Fruit fly (Drosophila melanogaster) whole organism, embryonic: ENCODE measurements around the gene cbt.
A peak's percentile ranks its signal among the peaks of the same experiment; 100 is the strongest.

ENCODE experiments used
- CG10366 ChIP-seq: fragments of 200-800 bp; sonication (Bioruptor generic); IDR thresholded peaks from 2 replicates; pipeline ENCODE4 v1.3.6; 2022; ENCODE audit warnings: missing biosample characterization, missing genetic modification characterization
- CG10431 ChIP-seq: fragments of 200-800 bp; sonication (Bioruptor generic); optimal IDR thresholded peaks from 3 replicates; lab custom pipeline; 2018; ENCODE audit warnings: missing biosample characterization, mild to moderate bottlenecking, missing genetic modification characterization
- CG12219 ChIP-seq: fragments of 200-800 bp; sonication (Bioruptor generic); optimal IDR thresholded peaks from 3 replicates; lab custom pipeline; 2018; ENCODE audit warnings: missing biosample characterization, mild to moderate bottlenecking, missing genetic modification characterization
- CG12236 ChIP-seq: fragments of 200-800 bp; sonication (Bioruptor generic); optimal IDR thresholded peaks from 2 replicates; lab custom pipeline; 2016; ENCODE audit warnings: missing biosample characterization, missing genetic modification characterization
- CG15601 ChIP-seq: fragments of 200-800 bp; sonication (Bioruptor generic); optimal IDR thresholded peaks from 3 replicates; lab custom pipeline; 2019; ENCODE audit warnings: missing biosample characterization, mild to moderate bottlenecking, missing genetic modification characterization, moderate library complexity
- CG17186 ChIP-seq: fragments of 200-800 bp; sonication (Bioruptor generic); optimal IDR thresholded peaks from 3 replicates; lab custom pipeline; 2017; ENCODE audit warnings: missing biosample characterization, missing genetic modification reagents, missing genetic modification characterization
- CG17802 ChIP-seq: fragments of 200-800 bp; sonication (Bioruptor generic); optimal IDR thresholded peaks from 2 replicates; lab custom pipeline; 2018; ENCODE audit warnings: missing biosample characterization, mild to moderate bottlenecking, missing genetic modification characterization, moderate library complexity
- CG18476 ChIP-seq: fragments of 200-800 bp; sonication (Bioruptor generic); optimal IDR thresholded peaks from 2 replicates; lab custom pipeline; 2016; ENCODE audit warnings: missing biosample characterization, mild to moderate bottlenecking, missing genetic modification characterization
- CG31441 ChIP-seq: fragments of 200-800 bp; sonication (Bioruptor generic); IDR thresholded peaks from 2 replicates; pipeline ENCODE4 v1.3.6; 2022; ENCODE audit warnings: missing biosample characterization, missing genetic modification characterization
- CG3281 ChIP-seq: fragments of 200-800 bp; sonication (Bioruptor generic); optimal IDR thresholded peaks from 3 replicates; lab custom pipeline; 2017; ENCODE audit warnings: missing biosample characterization, mild to moderate bottlenecking, missing genetic modification characterization
- CG5180 ChIP-seq: fragments of 200-800 bp; sonication (Bioruptor generic); optimal IDR thresholded peaks from 3 replicates; lab custom pipeline; 2017; ENCODE audit warnings: missing biosample characterization, missing genetic modification characterization, mild to moderate bottlenecking, moderate library complexity, missing genetic modification reagents
- CG5245 ChIP-seq: fragments of 200-800 bp; sonication (Bioruptor generic); optimal IDR thresholded peaks from 3 replicates; lab custom pipeline; 2016; ENCODE audit warnings: missing biosample characterization, missing genetic modification characterization
- CG6765 ChIP-seq: fragments of 200-800 bp; sonication (Bioruptor generic); optimal IDR thresholded peaks from 3 replicates; lab custom pipeline; 2017; ENCODE audit warnings: missing biosample characterization, mild to moderate bottlenecking, missing genetic modification characterization
- CG9727 ChIP-seq: fragments of 200-800 bp; sonication (Bioruptor generic); optimal IDR thresholded peaks from 3 replicates; lab custom pipeline; 2017; ENCODE audit warnings: missing biosample characterization, mild to moderate bottlenecking, missing genetic modification characterization
- CG9817 ChIP-seq: fragments of 200-800 bp; sonication (Bioruptor generic); optimal IDR thresholded peaks from 2 replicates; lab custom pipeline; 2018; ENCODE audit warnings: missing biosample characterization, mild to moderate bottlenecking, missing genetic modification characterization, moderate library complexity
- Dad ChIP-seq: fragments of 200-800 bp; sonication (Bioruptor generic); optimal IDR thresholded peaks from 3 replicates; lab custom pipeline; 2016; ENCODE audit warnings: missing biosample characterization, missing genetic modification characterization
- Dip3 ChIP-seq: fragments of 200-800 bp; sonication (Bioruptor generic); optimal IDR thresholded peaks from 3 replicates; lab custom pipeline; 2016; ENCODE audit warnings: missing biosample characterization, missing genetic modification characterization
- Doc2 ChIP-seq: fragments of 200-800 bp; sonication (Bioruptor generic); IDR thresholded peaks from 2 replicates; pipeline ENCODE4 v1.3.6; 2022; ENCODE audit warnings: missing biosample characterization, missing genetic modification characterization
- Drgx ChIP-seq: fragments of 200-800 bp; sonication (Bioruptor generic); IDR thresholded peaks from 2 replicates; pipeline ENCODE4 v1.3.6; 2022; ENCODE audit warnings: missing biosample characterization, missing genetic modification characterization
- Fer2 ChIP-seq: fragments of 200-800 bp; sonication (Bioruptor generic); optimal IDR thresholded peaks from 2 replicates; lab custom pipeline; 2018; ENCODE audit warnings: missing biosample characterization, mild to moderate bottlenecking, missing genetic modification characterization, moderate library complexity
- Gsc ChIP-seq: fragments of 200-800 bp; sonication (Bioruptor generic); IDR thresholded peaks from 2 replicates; pipeline ENCODE4 v1.3.6; 2022; ENCODE audit warnings: missing biosample characterization, missing genetic modification characterization
- H2.0 ChIP-seq: fragments of 200-800 bp; sonication (Bioruptor generic); IDR thresholded peaks from 2 replicates; pipeline ENCODE4 v1.3.6; 2022; ENCODE audit warnings: missing biosample characterization, missing genetic modification characterization
- HHEX ChIP-seq: fragments of 200-800 bp; sonication (Bioruptor generic); optimal IDR thresholded peaks from 3 replicates; lab custom pipeline; 2017; ENCODE audit warnings: missing biosample characterization, mild to moderate bottlenecking, missing genetic modification characterization, missing genetic modification reagents
- HLH3B ChIP-seq: fragments of 200-800 bp; sonication (Bioruptor generic); IDR thresholded peaks from 2 replicates; pipeline ENCODE4 v1.3.6; 2022; ENCODE audit warnings: missing biosample characterization, missing genetic modification characterization
- Hand ChIP-seq: fragments of 200-800 bp; sonication (Bioruptor generic); optimal IDR thresholded peaks from 2 replicates; lab custom pipeline; 2017; ENCODE audit warnings: mild to moderate bottlenecking, missing biosample characterization, missing genetic modification reagents, missing genetic modification characterization
- Myb ChIP-seq: fragments of 200-800 bp; sonication (Bioruptor generic); optimal IDR thresholded peaks from 2 replicates; lab custom pipeline; 2016; ENCODE audit warnings: missing biosample characterization, missing genetic modification characterization
- Neu2 ChIP-seq: fragments of 200-800 bp; sonication (Bioruptor generic); optimal IDR thresholded peaks from 3 replicates; lab custom pipeline; 2016; ENCODE audit warnings: missing biosample characterization, missing genetic modification characterization, borderline replicate concordance
- Nf-YC ChIP-seq: fragments of 200-800 bp; optimal IDR thresholded peaks from 3 replicates; lab custom pipeline; 2019; ENCODE audit warnings: missing biosample characterization, mild to moderate bottlenecking, missing genetic modification characterization, moderate library complexity
- NfI ChIP-seq: fragments of 200-800 bp; sonication (Bioruptor generic); optimal IDR thresholded peaks from 3 replicates; lab custom pipeline; 2018; ENCODE audit warnings: missing biosample characterization, mild to moderate bottlenecking, missing genetic modification characterization, moderate library complexity
- Oaz ChIP-seq: fragments of 200-800 bp; sonication (Bioruptor generic); IDR thresholded peaks from 2 replicates; pipeline ENCODE4 v1.3.6; 2022; ENCODE audit warnings: missing biosample characterization, missing genetic modification characterization
- Ptx1 ChIP-seq: fragments of 200-800 bp; sonication (Bioruptor generic); IDR thresholded peaks from 2 replicates; pipeline ENCODE4 v1.3.6; 2022; ENCODE audit warnings: missing biosample characterization, missing genetic modification characterization
- bsh ChIP-seq, 2 experiments: fragments of 200-800 bp; sonication (Bioruptor generic); optimal IDR thresholded peaks; 2 replicates each; lab custom pipeline; 2017 to 2018; ENCODE audit warnings: mild to moderate bottlenecking in 2 of 2, missing biosample characterization in 2 of 2, missing genetic modification characterization in 2 of 2, moderate library complexity in 1 of 2
- chn ChIP-seq: fragments of 200-800 bp; sonication (Bioruptor generic); optimal IDR thresholded peaks from 2 replicates; lab custom pipeline; 2016; ENCODE audit warnings: missing biosample characterization, missing genetic modification characterization
- fd3F ChIP-seq: fragments of 200-800 bp; sonication (Bioruptor generic); optimal IDR thresholded peaks from 2 replicates; lab custom pipeline; 2018; ENCODE audit warnings: missing biosample characterization, mild to moderate bottlenecking, missing genetic modification characterization, moderate library complexity
- fu2 ChIP-seq: fragments of 200-800 bp; sonication (Bioruptor generic); optimal IDR thresholded peaks from 2 replicates; lab custom pipeline; 2016; ENCODE audit warnings: missing biosample characterization, missing genetic modification characterization
- hkb ChIP-seq, 2 experiments: fragments of 200-800 bp in 1 of 2; fragments of >200 bp in 1 of 2; sonication (Bioruptor generic) in 1 of 2; IDR thresholded peaks in 1 of 2; optimal IDR thresholded peaks in 1 of 2; 2 replicates each; pipeline versions ENCODE4 v1.3.6 to Lab custom; 2017 to 2022; ENCODE audit warnings: missing biosample characterization in 1 of 2, missing genetic modification characterization in 1 of 2
- insv ChIP-seq, 2 experiments: fragments of 200-800 bp; sonication (Bioruptor generic); optimal IDR thresholded peaks; 3 replicates each; lab custom pipeline; 2016 to 2018; ENCODE audit warnings: missing biosample characterization in 2 of 2, missing genetic modification characterization in 2 of 2
- inv ChIP-seq: fragments of 200-800 bp; sonication (Bioruptor generic); IDR thresholded peaks from 2 replicates; pipeline ENCODE4 v1.3.6; 2022; ENCODE audit warnings: missing biosample characterization, missing genetic modification characterization; ENCODE audit not compliant: partially characterized antibody
- lbe ChIP-seq: fragments of 200-800 bp; sonication (Bioruptor generic); optimal IDR thresholded peaks from 2 replicates; lab custom pipeline; 2016; ENCODE audit warnings: missing biosample characterization, mild to moderate bottlenecking, missing genetic modification characterization
- phol ChIP-seq: fragments of 200-800 bp; sonication (Bioruptor generic); optimal IDR thresholded peaks from 3 replicates; lab custom pipeline; 2018; ENCODE audit warnings: missing biosample characterization, mild to moderate bottlenecking, missing genetic modification characterization, moderate library complexity
- repo ChIP-seq: fragments of 200-800 bp; sonication (Bioruptor generic); optimal IDR thresholded peaks from 2 replicates; lab custom pipeline; 2016; ENCODE audit warnings: missing biosample characterization, missing genetic modification characterization
- ro ChIP-seq: fragments of 200-800 bp; sonication (Bioruptor generic); IDR thresholded peaks from 2 replicates; pipeline ENCODE4 v1.3.6; 2022; ENCODE audit warnings: missing biosample characterization, missing genetic modification characterization
- shn ChIP-seq: fragments of 200-800 bp; sonication (Bioruptor generic); optimal IDR thresholded peaks from 3 replicates; lab custom pipeline; 2016; ENCODE audit warnings: missing biosample characterization, missing genetic modification characterization
- sim ChIP-seq: fragments of 200-800 bp; sonication (Bioruptor generic); IDR thresholded peaks from 2 replicates; pipeline ENCODE4 v1.3.6; 2022; ENCODE audit warnings: missing biosample characterization, missing genetic modification characterization
- slp2 ChIP-seq: fragments of 200-800 bp; sonication (Bioruptor generic); optimal IDR thresholded peaks from 2 replicates; lab custom pipeline; 2016; ENCODE audit warnings: missing biosample characterization, missing genetic modification characterization
- stwl ChIP-seq: fragments of 200-800 bp; sonication (Bioruptor generic); optimal IDR thresholded peaks from 3 replicates; lab custom pipeline; 2018; ENCODE audit warnings: missing biosample characterization, mild to moderate bottlenecking, missing genetic modification characterization, moderate library complexity
- tio ChIP-seq: fragments of 200-800 bp; sonication (Bioruptor generic); optimal IDR thresholded peaks from 2 replicates; lab custom pipeline; 2017; ENCODE audit warnings: missing biosample characterization, missing genetic modification characterization, inconsistent platforms
- twi ChIP-seq: fragments of 200-800 bp; optimal IDR thresholded peaks from 2 replicates; lab custom pipeline; 2019; ENCODE audit warnings: missing biosample characterization, mild to moderate bottlenecking, missing genetic modification characterization, moderate library complexity
- zen2 ChIP-seq: fragments of 200-800 bp; sonication (Bioruptor generic); IDR thresholded peaks from 3 replicates; pipeline ENCODE4 v1.3.6; 2022; ENCODE audit warnings: missing biosample characterization, missing genetic modification characterization; ENCODE audit not compliant: partially characterized antibody
- zfh1 ChIP-seq: fragments of 200-800 bp; sonication (Bioruptor generic); IDR thresholded peaks from 3 replicates; pipeline ENCODE4 v1.3.6; 2022; ENCODE audit warnings: missing biosample characterization, missing genetic modification characterization

The cbt gene

DNA sequence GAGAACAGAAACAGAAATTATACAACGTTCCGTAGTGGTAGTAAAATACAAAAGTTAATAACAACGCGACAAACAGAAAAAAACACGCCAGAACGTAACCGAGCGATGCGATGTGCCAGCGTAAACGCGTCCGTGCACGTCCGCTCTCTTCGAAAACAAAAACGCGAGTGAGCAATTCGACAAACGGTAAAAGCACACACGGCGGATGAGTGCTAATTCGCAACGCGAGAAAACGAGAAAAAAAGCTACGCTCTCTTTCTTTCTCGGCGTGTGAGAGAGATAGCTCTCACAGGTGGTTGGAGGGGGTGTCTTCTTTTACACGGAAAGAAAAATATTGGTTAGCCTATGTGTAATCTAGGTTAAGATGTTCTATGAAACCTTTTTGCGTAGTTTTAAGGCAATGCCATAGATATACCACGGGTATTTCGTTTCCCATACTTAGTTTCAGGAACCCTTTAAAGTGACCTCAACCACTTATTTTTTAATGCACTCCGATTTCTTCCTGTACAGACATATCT, 7.4 kb downstream of the cbt start, which contains the start of gene CG4297 (continued):
- TF ChIP-seq CG5245 (GFP tag; lab: Kevin White, UChicago) = peak; percentile 91
- peak; percentile 95 for TF ChIP-seq CG3281 (GFP tag; lab: Kevin White, UChicago)
- no peak for TF ChIP-seq Doc2
- no peak for TF ChIP-seq Oaz (GFP tag; lab: Robert Waterston, UW)
- peak; percentile 79 for TF ChIP-seq CG17802 (tag; lab: Kevin White, UChicago)
- TF ChIP-seq ro (GFP tag; lab: Robert Waterston, UW) = no peak
- TF ChIP-seq bsh (GFP tag; optimal IDR thresholded peaks at IDR 0.05; lab: Kevin White, UChicago) = peak; percentile 24 to 93
- peak; percentile 94 for TF ChIP-seq chn (GFP tag; lab: Kevin White, UChicago)
- peak; percentile 85 for TF ChIP-seq CG12236
- TF ChIP-seq CG6765 (GFP tag; lab: Kevin White, UChicago) = peak; percentile 90
- TF ChIP-seq Neu2 (GFP tag; lab: Kevin White, UChicago) = peak; percentile 19
- peak; percentile 93 for TF ChIP-seq CG12219
- peak; percentile 82 for TF ChIP-seq Myb (GFP tag; lab: Kevin White, UChicago)
- TF ChIP-seq insv (GFP tag; optimal IDR thresholded peaks at IDR 0.05; lab: Kevin White, UChicago) = peak in 1 of 2 experiments; percentile 50
- no peak for TF ChIP-seq stwl
- peak; percentile 87 for TF ChIP-seq slp2 (GFP tag; lab: Kevin White, UChicago)
- TF ChIP-seq NfI (GFP tag; lab: Kevin White, UChicago) = peak; percentile 94
- peak; percentile 90 for TF ChIP-seq CG9727 (GFP tag; lab: Kevin White, UChicago)
- TF ChIP-seq CG10431 (GFP tag; lab: Kevin White, UChicago) = peak; percentile 55
- peak; percentile 94 for TF ChIP-seq Dad
- TF ChIP-seq Drgx (GFP tag; lab: Robert Waterston, UW) = no peak
- no peak for TF ChIP-seq sim (GFP tag; lab: Robert Waterston, UW)
- TF ChIP-seq H2.0 = no peak
- no peak for TF ChIP-seq zfh1 (GFP tag; lab: Robert Waterston, UW)
- peak; percentile 90 for TF ChIP-seq Dip3 (GFP tag; lab: Kevin White, UChicago)
- TF ChIP-seq phol (tag; lab: Kevin White, UChicago) = peak; percentile 91
- TF ChIP-seq inv (GFP tag; lab: Robert Waterston, UW) = no peak
- peak; percentile 83 for TF ChIP-seq CG17186 (GFP tag; lab: Kevin White, UChicago)
- no peak for TF ChIP-seq Ptx1 (GFP tag; lab: Robert Waterston, UW)
- TF ChIP-seq HHEX (GFP tag; lab: Kevin White, UChicago) = peak; percentile 95
- peak; percentile 76 for TF ChIP-seq Nf-YC (tag; lab: Kevin White, UChicago)
- no peak for TF ChIP-seq HLH3B (GFP tag; lab: Robert Waterston, UW)
- peak; percentile 94 for TF ChIP-seq repo (GFP tag; lab: Kevin White, UChicago)
- peak; percentile 2 for TF ChIP-seq lbe (GFP tag; lab: Kevin White, UChicago)
- TF ChIP-seq hkb (optimal IDR thresholded peaks at IDR 0.05; lab: Kevin White, UChicago) = no peak
- TF ChIP-seq hkb (GFP tag; IDR thresholded peaks at IDR 0.05; lab: Robert Waterston, UW) = no peak
- TF ChIP-seq twi (tag; lab: Kevin White, UChicago) = peak; percentile 73
- TF ChIP-seq shn = peak; percentile 89
- TF ChIP-seq Gsc = no peak
- no peak for TF ChIP-seq CG31441
- peak; percentile 84 for TF ChIP-seq CG5180 (GFP tag; lab: Kevin White, UChicago)
- TF ChIP-seq fd3F (GFP tag; lab: Kevin White, UChicago) = peak; percentile 85
- TF ChIP-seq zen2 (GFP tag; lab: Robert Waterston, UW) = no peak
- peak; percentile 75 for TF ChIP-seq Fer2 (tag; lab: Kevin White, UChicago)
- TF ChIP-seq tio (GFP tag; lab: Kevin White, UChicago) = peak; percentile 83
- TF ChIP-seq CG18476 = peak; percentile 84
- TF ChIP-seq fu2 (GFP tag; lab: Kevin White, UChicago) = peak; percentile 94
- TF ChIP-seq Hand (GFP tag; lab: Kevin White, UChicago) = peak; percentile 94
- peak; percentile 84 for TF ChIP-seq CG15601 (tag; lab: Kevin White, UChicago)
- TF ChIP-seq CG10366 (GFP tag; lab: Robert Waterston, UW) = no peak
- peak; percentile 89 for TF ChIP-seq CG9817
